Fruit fly (Drosophila melanogaster) whole organism, embryonic: ENCODE results near the gene abo.

Experiments
- BtbVII ChIP-seq: fragments of 200-800 bp; sonication (Bioruptor generic); optimal IDR thresholded peaks from 3 replicates; lab custom pipeline; 2017; ENCODE audit warnings: missing biosample characterization, mild to moderate bottlenecking, missing genetic modification characterization
- CG10147 ChIP-seq: fragments of 200-800 bp; sonication (Bioruptor generic); optimal IDR thresholded peaks from 2 replicates; lab custom pipeline; 2019; ENCODE audit warnings: missing biosample characterization, mild to moderate bottlenecking, missing genetic modification characterization, moderate library complexity
- CG1024 ChIP-seq: fragments of 200-800 bp; sonication (Bioruptor generic); IDR thresholded peaks from 2 replicates; pipeline ENCODE4 v1.3.6; 2022; ENCODE audit warnings: missing biosample characterization, missing genetic modification characterization
- CG10274 ChIP-seq: fragments of 200-800 bp; sonication (Bioruptor generic); optimal IDR thresholded peaks from 3 replicates; lab custom pipeline; 2017; ENCODE audit warnings: missing biosample characterization, mild to moderate bottlenecking, missing genetic modification characterization
- CG10431 ChIP-seq: fragments of 200-800 bp; sonication (Bioruptor generic); optimal IDR thresholded peaks from 3 replicates; lab custom pipeline; 2018; ENCODE audit warnings: missing biosample characterization, mild to moderate bottlenecking, missing genetic modification characterization
- CG10565 ChIP-seq: fragments of 200-800 bp; sonication (Bioruptor generic); optimal IDR thresholded peaks from 3 replicates; lab custom pipeline; 2016; ENCODE audit warnings: missing biosample characterization, mild to moderate bottlenecking, missing genetic modification characterization
- CG11247 ChIP-seq: fragments of 200-800 bp; sonication (Bioruptor generic); IDR thresholded peaks from 2 replicates; pipeline ENCODE4 v1.3.6; 2022; ENCODE audit warnings: missing biosample characterization, missing genetic modification characterization
- CG12155 ChIP-seq: fragments of 200-800 bp; sonication (Bioruptor generic); optimal IDR thresholded peaks from 3 replicates; lab custom pipeline; 2016; ENCODE audit warnings: missing biosample characterization, missing genetic modification characterization
- CG12236 ChIP-seq: fragments of 200-800 bp; sonication (Bioruptor generic); optimal IDR thresholded peaks from 2 replicates; lab custom pipeline; 2016; ENCODE audit warnings: missing biosample characterization, missing genetic modification characterization
- CG12659 ChIP-seq: fragments of 200-800 bp; sonication (Bioruptor generic); optimal IDR thresholded peaks from 3 replicates; lab custom pipeline; 2017; ENCODE audit warnings: mild to moderate bottlenecking, missing biosample characterization, missing genetic modification reagents, missing genetic modification characterization
- CG13624 ChIP-seq: fragments of 200-800 bp; sonication (Bioruptor generic); optimal IDR thresholded peaks from 2 replicates; lab custom pipeline; 2016; ENCODE audit warnings: missing biosample characterization, missing genetic modification characterization
- CG14965 ChIP-seq: fragments of 200-800 bp; sonication (Bioruptor generic); optimal IDR thresholded peaks from 2 replicates; lab custom pipeline; 2016; ENCODE audit warnings: missing biosample characterization, missing genetic modification characterization, borderline replicate concordance
- CG1832 ChIP-seq: fragments of 200-800 bp; sonication (Bioruptor generic); optimal IDR thresholded peaks from 2 replicates; lab custom pipeline; 2017; ENCODE audit warnings: missing biosample characterization, mild to moderate bottlenecking, missing genetic modification characterization, inconsistent platforms
- CG32532 ChIP-seq: fragments of 200-800 bp; sonication (Bioruptor generic); IDR thresholded peaks from 2 replicates; pipeline ENCODE4 v1.3.6; 2022; ENCODE audit warnings: missing biosample characterization, missing genetic modification characterization
- CG3847 ChIP-seq: fragments of 200-800 bp; sonication (Bioruptor generic); IDR thresholded peaks from 2 replicates; pipeline ENCODE4 v1.3.6; 2022; ENCODE audit warnings: missing biosample characterization, missing genetic modification characterization
- CG43689 ChIP-seq: fragments of 200-800 bp; sonication (Bioruptor generic); IDR thresholded peaks from 2 replicates; pipeline ENCODE4 v1.3.6; 2022; ENCODE audit warnings: missing biosample characterization, missing genetic modification characterization
- CG6813 ChIP-seq: fragments of 200-800 bp; sonication (Bioruptor generic); optimal IDR thresholded peaks from 2 replicates; lab custom pipeline; 2017; ENCODE audit warnings: missing biosample characterization, missing genetic modification characterization, mild to moderate bottlenecking, moderate library complexity, missing genetic modification reagents
- CG9215 ChIP-seq: fragments of 200-800 bp; sonication (Bioruptor generic); IDR thresholded peaks from 2 replicates; pipeline ENCODE4 v1.3.6; 2022; ENCODE audit warnings: missing biosample characterization, missing genetic modification characterization
- CG9797 ChIP-seq: fragments of 200-800 bp; sonication (Bioruptor generic); optimal IDR thresholded peaks from 3 replicates; lab custom pipeline; 2018; ENCODE audit warnings: missing biosample characterization, mild to moderate bottlenecking, missing genetic modification characterization
- CG9817 ChIP-seq: fragments of 200-800 bp; sonication (Bioruptor generic); optimal IDR thresholded peaks from 2 replicates; lab custom pipeline; 2018; ENCODE audit warnings: missing biosample characterization, mild to moderate bottlenecking, missing genetic modification characterization, moderate library complexity
- Camta ChIP-seq: fragments of 200-800 bp; sonication (Bioruptor generic); optimal IDR thresholded peaks from 2 replicates; lab custom pipeline; 2016; ENCODE audit warnings: missing biosample characterization, missing genetic modification characterization
- Dll ChIP-seq: fragments of 200-800 bp; sonication (Bioruptor generic); IDR thresholded peaks from 4 replicates; pipeline ENCODE4 v1.3.6; 2022; ENCODE audit warnings: missing biosample characterization, missing genetic modification characterization; ENCODE audit not compliant: partially characterized antibody
- H15 ChIP-seq: fragments of 200-800 bp; sonication (Bioruptor generic); IDR thresholded peaks from 3 replicates; pipeline ENCODE4 v1.3.6; 2022; ENCODE audit warnings: missing biosample characterization, missing genetic modification characterization
- HmgZ ChIP-seq: fragments of 200-800 bp; sonication (Bioruptor generic); optimal IDR thresholded peaks from 2 replicates; lab custom pipeline; 2018; ENCODE audit warnings: missing biosample characterization, mild to moderate bottlenecking, missing genetic modification characterization
- Hr39 ChIP-seq: fragments of >200 bp; optimal IDR thresholded peaks from 2 replicates; lab custom pipeline; 2017
- NC2α ChIP-seq: fragments of 200-800 bp; sonication (Bioruptor generic); optimal IDR thresholded peaks from 2 replicates; lab custom pipeline; 2016; ENCODE audit warnings: missing biosample characterization, missing genetic modification characterization
- Nf-YB ChIP-seq: fragments of 200-800 bp; sonication (Bioruptor generic); optimal IDR thresholded peaks from 3 replicates; lab custom pipeline; 2019; ENCODE audit warnings: missing biosample characterization, mild to moderate bottlenecking, missing genetic modification characterization, moderate library complexity
- Sin3A ChIP-seq: fragments of >200 bp; optimal IDR thresholded peaks from 2 replicates; lab custom pipeline; 2018
- Taf1 ChIP-seq: fragments of 200-800 bp; sonication (Bioruptor generic); IDR thresholded peaks from 2 replicates; pipeline ENCODE4 v1.3.6; 2022; ENCODE audit warnings: missing biosample characterization, missing genetic modification characterization
- Tbp ChIP-seq: fragments of >200 bp; optimal IDR thresholded peaks from 2 replicates; lab custom pipeline; 2018; ENCODE audit warnings: missing biosample characterization, missing genetic modification characterization
- Usf ChIP-seq: fragments of 200-800 bp; sonication (Bioruptor generic); optimal IDR thresholded peaks from 2 replicates; lab custom pipeline; 2017; ENCODE audit warnings: missing genotype, missing biosample characterization, missing genetic modification characterization
- amos ChIP-seq: fragments of 200-800 bp; sonication (Bioruptor generic); IDR thresholded peaks from 2 replicates; pipeline ENCODE4 v1.3.6; 2022; ENCODE audit warnings: missing biosample characterization, missing genetic modification characterization; ENCODE audit not compliant: partially characterized antibody
- bigmax ChIP-seq: fragments of 200-800 bp; sonication (Bioruptor generic); optimal IDR thresholded peaks from 2 replicates; lab custom pipeline; 2018; ENCODE audit warnings: missing biosample characterization, mild to moderate bottlenecking, missing genetic modification characterization
- cg ChIP-seq: fragments of 200-800 bp; sonication (Bioruptor generic); optimal IDR thresholded peaks from 3 replicates; lab custom pipeline; 2019; ENCODE audit warnings: missing biosample characterization, mild to moderate bottlenecking, missing genetic modification characterization, moderate library complexity
- dan ChIP-seq: fragments of 200-800 bp; sonication (Bioruptor generic); IDR thresholded peaks from 2 replicates; pipeline ENCODE4 v1.3.6; 2022; ENCODE audit warnings: missing biosample characterization, missing genetic modification characterization
- dpn ChIP-seq, 2 experiments: fragments of 200-800 bp; sonication (Bioruptor generic); optimal IDR thresholded peaks; 3 replicates each; lab custom pipeline; 2016; ENCODE audit warnings: missing biosample characterization in 2 of 2, missing genetic modification characterization in 2 of 2
- fru ChIP-seq: fragments of >200 bp; optimal IDR thresholded peaks from 2 replicates; lab custom pipeline; 2017
- lilli ChIP-seq: fragments of 200-800 bp; sonication (Bioruptor generic); optimal IDR thresholded peaks from 3 replicates; lab custom pipeline; 2016; ENCODE audit warnings: missing biosample characterization, missing genetic modification characterization
- maf-S ChIP-seq: fragments of 200-800 bp; sonication (Bioruptor generic); optimal IDR thresholded peaks from 2 replicates; lab custom pipeline; 2016; ENCODE audit warnings: missing biosample characterization, missing genetic modification characterization
- mirr ChIP-seq: fragments of 200-800 bp; sonication (Bioruptor generic); optimal IDR thresholded peaks from 3 replicates; lab custom pipeline; 2018; ENCODE audit warnings: missing biosample characterization, mild to moderate bottlenecking, missing genetic modification characterization
- mld ChIP-seq: fragments of 200-800 bp; sonication (Bioruptor generic); IDR thresholded peaks from 3 replicates; pipeline ENCODE4 v1.3.6; 2022; ENCODE audit warnings: missing biosample characterization, missing genetic modification characterization; ENCODE audit not compliant: partially characterized antibody
- nerfin-1 ChIP-seq: fragments of 200-800 bp; sonication (Bioruptor generic); optimal IDR thresholded peaks from 3 replicates; lab custom pipeline; 2019; ENCODE audit warnings: missing biosample characterization, mild to moderate bottlenecking, missing genetic modification characterization, moderate library complexity
- pnt ChIP-seq: fragments of 200-800 bp; sonication (Bioruptor generic); optimal IDR thresholded peaks from 3 replicates; lab custom pipeline; 2016; ENCODE audit warnings: missing biosample characterization, missing genetic modification characterization
- psq ChIP-seq: fragments of 200-800 bp; sonication (Bioruptor generic); optimal IDR thresholded peaks from 2 replicates; lab custom pipeline; 2017; ENCODE audit warnings: missing biosample characterization, missing genetic modification characterization
- sisA ChIP-seq: fragments of 200-800 bp; sonication (Bioruptor generic); IDR thresholded peaks from 2 replicates; pipeline ENCODE4 v1.3.6; 2022; ENCODE audit warnings: missing biosample characterization, missing genetic modification characterization
- sr ChIP-seq: fragments of 200-800 bp; sonication (Bioruptor generic); IDR thresholded peaks from 3 replicates; pipeline ENCODE4 v1.3.6; 2022; ENCODE audit warnings: missing biosample characterization, missing genetic modification characterization
- stc ChIP-seq: fragments of 200-800 bp; sonication (Bioruptor generic); IDR thresholded peaks from 2 replicates; pipeline ENCODE4 v1.3.6; 2022; ENCODE audit warnings: missing biosample characterization, missing genetic modification characterization
- stwl ChIP-seq: fragments of 200-800 bp; sonication (Bioruptor generic); optimal IDR thresholded peaks from 3 replicates; lab custom pipeline; 2018; ENCODE audit warnings: missing biosample characterization, mild to moderate bottlenecking, missing genetic modification characterization, moderate library complexity
- usp ChIP-seq: fragments of >200 bp; optimal IDR thresholded peaks from 2 replicates; lab custom pipeline; 2017; ENCODE audit warnings: missing biosample characterization, missing genetic modification characterization
- wek ChIP-seq: fragments of 200-800 bp; sonication (Bioruptor generic); optimal IDR thresholded peaks from 3 replicates; lab custom pipeline; 2018; ENCODE audit warnings: missing biosample characterization, mild to moderate bottlenecking, missing genetic modification characterization, moderate library complexity
- wor ChIP-seq: fragments of 200-800 bp; sonication (Bioruptor generic); IDR thresholded peaks from 2 replicates; pipeline ENCODE4 v1.3.6; 2022; ENCODE audit warnings: missing biosample characterization, missing genetic modification characterization

The abo gene

dm6 chr2L:11003925-11004673 lies 29.0 kb upstream of the abo start, which contains the start of gene RpL9 (continued):
- TF ChIP-seq CG9817 (tag; lab: Kevin White, UChicago) (no peak), CG9797 (GFP tag; lab: Kevin White, UChicago) (peak; percentile 57), CG10147 (GFP tag; lab: Kevin White, UChicago) (no peak), Dll (GFP tag; lab: Robert Waterston, UW) (no peak), Tbp (GFP tag; lab: Kevin White, UChicago) (peak; percentile 4), maf-S (GFP tag; lab: Kevin White, UChicago) (peak; percentile 60), CG12155 (GFP tag; lab: Kevin White, UChicago) (no peak), BtbVII (peak; percentile 90), fru (no peak), HmgZ (tag; lab: Kevin White, UChicago) (peak; percentile 30), wor (GFP tag; lab: Robert Waterston, UW) (no peak), CG11247 (GFP tag; lab: Robert Waterston, UW) (no peak), CG12236 (GFP tag; lab: Kevin White, UChicago) (peak; percentile 37), lilli (GFP tag; lab: Kevin White, UChicago) (peak; percentile 45), Sin3A (lab: Kevin White, UChicago) (peak; percentile 30), mirr (GFP tag; lab: Kevin White, UChicago) (no peak), Taf1 (GFP tag; lab: Robert Waterston, UW) (0 out of 2 replicates have a peak, but pooled peaks have one; percentile 10), CG10431 (GFP tag; lab: Kevin White, UChicago) (peak; percentile 82), Hr39 (lab: Kevin White, UChicago) (no peak), CG13624 (GFP tag; lab: Kevin White, UChicago) (peak; percentile 68), dan (no peak), Nf-YB (GFP tag; lab: Kevin White, UChicago) (no peak), amos (GFP tag; lab: Robert Waterston, UW) (no peak; the same call in 1 of the 2 replicates), mld (GFP tag; lab: Robert Waterston, UW) (no peak), psq (GFP tag; lab: Kevin White, UChicago) (peak; percentile 32), pnt (no peak), CG6813 (peak; percentile 89), CG43689 (GFP tag; lab: Robert Waterston, UW) (no peak), nerfin-1 (tag; lab: Kevin White, UChicago) (peak; percentile 70), bigmax (GFP tag; lab: Kevin White, UChicago) (peak; percentile 68), usp (GFP tag; lab: Kevin White, UChicago) (no peak), CG1024 (GFP tag; lab: Robert Waterston, UW) (0 out of 2 replicates have a peak, but pooled peaks have one; percentile 39), CG10565 (no peak), dpn (GFP tag; optimal IDR thresholded peaks at IDR 0.05; lab: Kevin White, UChicago) (peak in 1 of 2 experiments; percentile 71), H15 (GFP tag; lab: Robert Waterston, UW) (no peak), CG1832 (GFP tag; lab: Kevin White, UChicago) (no peak), CG9215 (no peak), CG10274 (peak; percentile 54), sr (no peak), Camta (GFP tag; lab: Kevin White, UChicago) (peak; percentile 70), sisA (GFP tag; lab: Robert Waterston, UW) (no peak), stwl (tag; lab: Kevin White, UChicago) (peak; percentile 20), wek (GFP tag; lab: Kevin White, UChicago) (peak; percentile 85), Usf (GFP tag; lab: Kevin White, UChicago) (peak; percentile 38), CG32532 (peak; percentile 75), cg (GFP tag; lab: Kevin White, UChicago) (no peak), CG3847 (GFP tag; lab: Robert Waterston, UW) (no peak; the same call in 1 of the 2 replicates), CG14965 (GFP tag; lab: Kevin White, UChicago) (no peak), CG12659 (GFP tag; lab: Kevin White, UChicago) (peak; percentile 83), NC2α (GFP tag; lab: Kevin White, UChicago) (peak; percentile 25), stc (GFP tag; lab: Robert Waterston, UW) (peak; percentile 67)
